Worm (Caenorhabditis elegans): ENCODE measurements around the gene hlh-11.

Gene hlh-11

DNA sequence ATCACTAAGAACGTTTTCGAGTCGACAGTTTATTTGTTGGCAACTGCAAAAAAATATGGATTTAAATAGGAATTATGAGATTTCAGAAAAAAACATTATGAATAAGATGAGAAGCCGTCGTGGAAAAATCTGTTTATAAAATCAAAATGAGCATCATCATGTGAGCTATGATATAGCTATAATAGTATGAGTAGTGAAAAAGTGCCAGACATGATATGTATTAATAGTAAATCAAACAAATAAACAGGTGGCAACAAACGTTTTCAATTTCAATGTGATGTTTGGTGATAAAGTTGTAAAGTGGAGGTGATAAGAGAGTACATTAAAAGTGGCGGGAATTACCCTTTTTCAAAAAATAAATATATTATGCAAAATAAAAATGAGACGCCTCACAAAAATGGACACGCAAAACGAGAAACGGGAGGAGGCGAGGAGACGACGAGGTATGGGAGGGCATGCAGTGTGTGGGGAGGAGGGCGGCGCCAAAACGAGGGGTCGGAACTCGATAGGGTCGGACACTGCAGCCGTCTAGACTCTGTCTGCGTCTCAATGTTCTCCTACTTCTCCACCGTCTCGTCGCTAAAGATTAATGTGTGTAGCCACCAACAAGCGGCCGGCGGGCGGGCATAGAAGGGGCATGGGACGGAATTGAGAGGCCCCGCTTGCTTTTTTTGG is 48.2 kb downstream of the hlh-11 start, which contains the start of gene C07A9.9 (continued):
- no peak for TF ChIP-seq ceh-43 (GFP tag; optimal IDR thresholded peaks at IDR 0.05)
- peak; percentile 54 for TF ChIP-seq mls-2 (tag; optimal IDR thresholded peaks at IDR 0.05)
- TF ChIP-seq unc-62 (GFP tag; optimal IDR thresholded peaks at IDR 0.05), result peak; percentile 20

DNA sequence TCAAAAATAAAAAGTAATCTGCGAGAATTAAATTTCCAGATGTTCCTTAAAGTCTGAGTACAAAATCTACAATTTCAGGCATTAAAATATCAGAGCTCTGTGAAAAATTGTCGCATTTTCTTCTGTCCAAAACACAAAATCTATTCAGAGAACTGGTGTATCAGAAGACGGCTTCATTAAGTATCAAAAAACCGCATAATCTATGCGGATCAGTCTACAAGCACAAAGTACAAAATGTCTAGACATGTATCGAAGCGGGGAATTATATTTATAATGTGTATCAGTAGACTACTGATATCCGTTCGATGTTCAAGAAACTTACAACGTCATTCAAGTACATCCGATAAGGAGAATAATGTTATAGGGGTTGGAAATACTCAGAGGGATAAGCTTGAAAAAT is 50.0 kb downstream of the hlh-11 start:
- TF ChIP-seq cnd-1 (tag; optimal IDR thresholded peaks at IDR 0.05), result no peak
- TF ChIP-seq elt-1 (tag; optimal IDR thresholded peaks at IDR 0.05; ENCODE audit: borderline replicate concordance, insufficient read depth), result no peak
- TF ChIP-seq ceh-43 (GFP tag; optimal IDR thresholded peaks at IDR 0.05), result no peak
- no peak for TF ChIP-seq mep-1 (tag; optimal IDR thresholded peaks at IDR 0.05)
- TF ChIP-seq ceh-39 (tag; optimal IDR thresholded peaks at IDR 0.05), result no peak
- TF ChIP-seq hlh-1 (tag; optimal IDR thresholded peaks at IDR 0.05), result no peak
- no peak for TF ChIP-seq lsy-2 (tag; optimal IDR thresholded peaks at IDR 0.05)
- no peak for TF ChIP-seq unc-120 (tag; optimal IDR thresholded peaks at IDR 0.05; ENCODE audit: poor library complexity, severe bottlenecking)
- TF ChIP-seq bed-3 (GFP tag; optimal IDR thresholded peaks at IDR 0.05), result no peak
- no peak for TF ChIP-seq ceh-83 (GFP tag; optimal IDR thresholded peaks at IDR 0.05)
- no peak for TF ChIP-seq mls-2 (tag; optimal IDR thresholded peaks at IDR 0.05)
- no peak for TF ChIP-seq M03D4.4 (tag; optimal IDR thresholded peaks at IDR 0.05)
- no peak for TF ChIP-seq unc-39 (tag; optimal IDR thresholded peaks at IDR 0.05)
- TF ChIP-seq tbx-8 (GFP tag; optimal IDR thresholded peaks at IDR 0.05), result no peak
- no peak for TF ChIP-seq snpc-4 (tag; optimal IDR thresholded peaks at IDR 0.05)
- no peak for TF ChIP-seq zip-8 (tag; optimal IDR thresholded peaks at IDR 0.05)

Measured in whole organism, mixed stage, embryonic.